Fruit fly (Drosophila melanogaster) whole organism, embryonic: ENCODE measurements around the gene CG33158.

ENCODE experiments used
- Bgb ChIP-seq: fragments of 200-800 bp; sonication (Bioruptor generic); IDR thresholded peaks from 2 replicates; pipeline ENCODE4 v1.3.6; 2022; ENCODE audit warnings: missing biosample characterization, missing genetic modification characterization; ENCODE audit not compliant: partially characterized antibody
- CG11456 ChIP-seq: fragments of 200-800 bp; sonication (Bioruptor generic); IDR thresholded peaks from 3 replicates; pipeline ENCODE4 v1.3.6; 2022; ENCODE audit warnings: missing biosample characterization, missing genetic modification characterization
- CG14050 ChIP-seq: fragments of 200-800 bp; sonication (Bioruptor generic); IDR thresholded peaks from 3 replicates; pipeline ENCODE4 v1.3.6; 2022; ENCODE audit warnings: missing biosample characterization, missing genetic modification characterization
- CG14710 ChIP-seq: fragments of 200-800 bp; sonication (Bioruptor generic); optimal IDR thresholded peaks from 3 replicates; lab custom pipeline; 2019; ENCODE audit warnings: missing biosample characterization, mild to moderate bottlenecking, missing genetic modification characterization, moderate library complexity
- CG1529 ChIP-seq: fragments of 200-800 bp; sonication (Bioruptor generic); optimal IDR thresholded peaks from 3 replicates; lab custom pipeline; 2018; ENCODE audit warnings: missing biosample characterization, missing genetic modification characterization
- CG15479 ChIP-seq: fragments of 200-800 bp; sonication (Bioruptor generic); optimal IDR thresholded peaks from 3 replicates; lab custom pipeline; 2019; ENCODE audit warnings: missing biosample characterization, mild to moderate bottlenecking, missing genetic modification characterization, moderate library complexity
- CG17186 ChIP-seq: fragments of 200-800 bp; sonication (Bioruptor generic); optimal IDR thresholded peaks from 3 replicates; lab custom pipeline; 2017; ENCODE audit warnings: missing biosample characterization, missing genetic modification reagents, missing genetic modification characterization
- CG17568 ChIP-seq: fragments of 200-800 bp; sonication (Bioruptor generic); optimal IDR thresholded peaks from 2 replicates; lab custom pipeline; 2018; ENCODE audit warnings: missing biosample characterization, mild to moderate bottlenecking, missing genetic modification characterization, moderate library complexity
- CG18011 ChIP-seq: fragments of 200-800 bp; sonication (Bioruptor generic); optimal IDR thresholded peaks from 2 replicates; lab custom pipeline; 2017; ENCODE audit warnings: missing biosample characterization, missing genetic modification characterization, mild to moderate bottlenecking, moderate library complexity, missing genotype
- CG31388 ChIP-seq: fragments of 200-800 bp; sonication (Bioruptor generic); optimal IDR thresholded peaks from 2 replicates; lab custom pipeline; 2016; ENCODE audit warnings: missing biosample characterization, missing genetic modification characterization
- CG43689 ChIP-seq: fragments of 200-800 bp; sonication (Bioruptor generic); IDR thresholded peaks from 2 replicates; pipeline ENCODE4 v1.3.6; 2022; ENCODE audit warnings: missing biosample characterization, missing genetic modification characterization
- CG4707 ChIP-seq: fragments of 200-800 bp; sonication (Bioruptor generic); optimal IDR thresholded peaks from 2 replicates; lab custom pipeline; 2018; ENCODE audit warnings: missing biosample characterization, mild to moderate bottlenecking, missing genetic modification characterization, moderate library complexity
- CG5180 ChIP-seq: fragments of 200-800 bp; sonication (Bioruptor generic); optimal IDR thresholded peaks from 3 replicates; lab custom pipeline; 2017; ENCODE audit warnings: missing biosample characterization, missing genetic modification characterization, mild to moderate bottlenecking, moderate library complexity, missing genetic modification reagents
- CG5245 ChIP-seq: fragments of 200-800 bp; sonication (Bioruptor generic); optimal IDR thresholded peaks from 3 replicates; lab custom pipeline; 2016; ENCODE audit warnings: missing biosample characterization, missing genetic modification characterization
- CG6689 ChIP-seq: fragments of 200-800 bp; sonication (Bioruptor generic); IDR thresholded peaks from 2 replicates; pipeline ENCODE4 v1.3.6; 2022; ENCODE audit warnings: missing biosample characterization, missing genetic modification characterization
- CG8281 ChIP-seq: fragments of 200-800 bp; sonication (Bioruptor generic); optimal IDR thresholded peaks from 2 replicates; lab custom pipeline; 2018; ENCODE audit warnings: missing biosample characterization, mild to moderate bottlenecking, missing genetic modification characterization, moderate library complexity
- CTCF ChIP-seq: fragments of 200-800 bp; sonication (Bioruptor generic); optimal IDR thresholded peaks from 2 replicates; lab custom pipeline; 2017; ENCODE audit warnings: missing biosample characterization, mild to moderate bottlenecking, missing genetic modification characterization, moderate library complexity
- Dip2 ChIP-seq: fragments of 200-800 bp; sonication (Bioruptor generic); IDR thresholded peaks from 2 replicates; pipeline ENCODE4 v1.3.6; 2022; ENCODE audit warnings: missing biosample characterization, missing genetic modification characterization
- Doc3 ChIP-seq: fragments of 200-800 bp; sonication (Bioruptor generic); IDR thresholded peaks from 3 replicates; pipeline ENCODE4 v1.3.6; 2022; ENCODE audit warnings: missing biosample characterization, missing genetic modification characterization; ENCODE audit not compliant: partially characterized antibody
- Eip74EF ChIP-seq, 2 experiments: fragments of 200-800 bp in 1 of 2; fragments of >200 bp in 1 of 2; sonication (Bioruptor generic) in 1 of 2; optimal IDR thresholded peaks; 2 replicates each; lab custom pipeline; 2017 to 2019; ENCODE audit warnings: missing biosample characterization in 2 of 2, missing genetic modification characterization in 2 of 2, mild to moderate bottlenecking in 1 of 2, moderate library complexity in 1 of 2
- Fer3 ChIP-seq: fragments of 200-800 bp; sonication (Bioruptor generic); optimal IDR thresholded peaks from 2 replicates; lab custom pipeline; 2018; ENCODE audit warnings: missing biosample characterization, mild to moderate bottlenecking, missing genetic modification characterization, moderate library complexity
- HLHmδ ChIP-seq: fragments of 200-800 bp; sonication (Bioruptor generic); optimal IDR thresholded peaks from 2 replicates; lab custom pipeline; 2018; ENCODE audit warnings: missing biosample characterization, mild to moderate bottlenecking, missing genetic modification characterization, moderate library complexity
- Hey ChIP-seq: fragments of 200-800 bp; sonication (Bioruptor generic); optimal IDR thresholded peaks from 3 replicates; lab custom pipeline; 2018; ENCODE audit warnings: missing biosample characterization, mild to moderate bottlenecking, missing genetic modification characterization
- Lpt ChIP-seq: fragments of >200 bp; optimal IDR thresholded peaks from 2 replicates; lab custom pipeline; 2018; ENCODE audit warnings: missing biosample characterization, missing genetic modification characterization
- MESR4 ChIP-seq: fragments of 200-800 bp; sonication (Bioruptor generic); optimal IDR thresholded peaks from 2 replicates; lab custom pipeline; 2018; ENCODE audit warnings: missing biosample characterization, mild to moderate bottlenecking, missing genetic modification characterization, moderate library complexity
- NK7.1 ChIP-seq: fragments of 200-800 bp; sonication (Bioruptor generic); optimal IDR thresholded peaks from 3 replicates; lab custom pipeline; 2016; ENCODE audit warnings: missing biosample characterization, missing genetic modification characterization
- Ptx1 ChIP-seq: fragments of 200-800 bp; sonication (Bioruptor generic); IDR thresholded peaks from 2 replicates; pipeline ENCODE4 v1.3.6; 2022; ENCODE audit warnings: missing biosample characterization, missing genetic modification characterization
- Sry-δ ChIP-seq: fragments of 200-800 bp; sonication (Bioruptor generic); optimal IDR thresholded peaks from 2 replicates; lab custom pipeline; 2016; ENCODE audit warnings: missing biosample characterization, missing genetic modification characterization
- TFAM ChIP-seq: fragments of 200-800 bp; sonication (Bioruptor generic); optimal IDR thresholded peaks from 2 replicates; lab custom pipeline; 2017; ENCODE audit warnings: missing biosample characterization, missing genetic modification characterization, inconsistent platforms
- Usf ChIP-seq: fragments of 200-800 bp; sonication (Bioruptor generic); optimal IDR thresholded peaks from 2 replicates; lab custom pipeline; 2017; ENCODE audit warnings: missing genotype, missing biosample characterization, missing genetic modification characterization
- Xbp1 ChIP-seq: fragments of 200-800 bp; sonication (Bioruptor generic); optimal IDR thresholded peaks from 3 replicates; lab custom pipeline; 2016; ENCODE audit warnings: missing biosample characterization, mild to moderate bottlenecking, missing genetic modification characterization
- YL-1 ChIP-seq: fragments of 200-800 bp; sonication (Bioruptor generic); optimal IDR thresholded peaks from 3 replicates; lab custom pipeline; 2017; ENCODE audit warnings: missing biosample characterization, mild to moderate bottlenecking, missing genetic modification characterization
- ase ChIP-seq: fragments of 200-800 bp; sonication (Bioruptor generic); IDR thresholded peaks from 3 replicates; pipeline ENCODE4 v1.3.6; 2022; ENCODE audit warnings: missing biosample characterization, missing genetic modification characterization
- dimm ChIP-seq: fragments of 200-800 bp; sonication (Bioruptor generic); IDR thresholded peaks from 2 replicates; pipeline ENCODE4 v1.3.6; 2022; ENCODE audit warnings: missing biosample characterization, missing genetic modification characterization
- disco-r ChIP-seq: fragments of 200-800 bp; sonication (Bioruptor generic); optimal IDR thresholded peaks from 2 replicates; lab custom pipeline; 2016; ENCODE audit warnings: missing biosample characterization, missing genetic modification characterization
- dysf ChIP-seq: fragments of 200-800 bp; sonication (Bioruptor generic); IDR thresholded peaks from 3 replicates; pipeline ENCODE4 v1.3.6; 2022; ENCODE audit warnings: missing biosample characterization, missing genetic modification characterization
- esg ChIP-seq: fragments of 200-800 bp; sonication (Bioruptor generic); conservative IDR thresholded peaks from 2 replicates; pipeline ENCODE4 v1.3.6; 2022; ENCODE audit warnings: missing biosample characterization, missing genetic modification characterization
- eve ChIP-seq, 2 experiments: fragments of >200 bp; optimal IDR thresholded peaks; 2 replicates each; lab custom pipeline; 2017; ENCODE audit warnings: missing biosample characterization in 2 of 2, missing genetic modification characterization in 2 of 2
- grn ChIP-seq: fragments of 200-800 bp; sonication (Bioruptor generic); optimal IDR thresholded peaks from 3 replicates; lab custom pipeline; 2017; ENCODE audit warnings: missing biosample characterization, missing genetic modification characterization
- gt ChIP-seq: fragments of 200-800 bp; sonication (Bioruptor generic); IDR thresholded peaks from 2 replicates; pipeline ENCODE4 v1.3.6; 2022; ENCODE audit warnings: missing biosample characterization, missing genetic modification characterization
- jumu ChIP-seq: fragments of 200-800 bp; sonication (Bioruptor generic); optimal IDR thresholded peaks from 3 replicates; lab custom pipeline; 2016; ENCODE audit warnings: missing biosample characterization, missing genetic modification characterization
- lmd ChIP-seq: fragments of 200-800 bp; sonication (Bioruptor generic); IDR thresholded peaks from 2 replicates; pipeline ENCODE4 v1.3.6; 2022; ENCODE audit warnings: missing biosample characterization, missing genetic modification characterization
- seq ChIP-seq: fragments of 200-800 bp; sonication (Bioruptor generic); IDR thresholded peaks from 2 replicates; pipeline ENCODE4 v1.3.6; 2022; ENCODE audit warnings: missing biosample characterization, missing genetic modification characterization
- sisA ChIP-seq: fragments of 200-800 bp; sonication (Bioruptor generic); IDR thresholded peaks from 2 replicates; pipeline ENCODE4 v1.3.6; 2022; ENCODE audit warnings: missing biosample characterization, missing genetic modification characterization
- sna ChIP-seq: fragments of 200-800 bp; sonication (Bioruptor generic); IDR thresholded peaks from 2 replicates; pipeline ENCODE4 v1.3.6; 2022; ENCODE audit warnings: missing biosample characterization, missing genetic modification characterization; ENCODE audit not compliant: partially characterized antibody
- tap ChIP-seq: fragments of 200-800 bp; optimal IDR thresholded peaks from 3 replicates; lab custom pipeline; 2019; ENCODE audit warnings: missing biosample characterization, mild to moderate bottlenecking, missing genetic modification characterization, moderate library complexity
- trem ChIP-seq: fragments of 200-800 bp; optimal IDR thresholded peaks from 3 replicates; lab custom pipeline; 2019; ENCODE audit warnings: missing biosample characterization, mild to moderate bottlenecking, missing genetic modification characterization, moderate library complexity
- twi ChIP-seq: fragments of 200-800 bp; optimal IDR thresholded peaks from 2 replicates; lab custom pipeline; 2019; ENCODE audit warnings: missing biosample characterization, mild to moderate bottlenecking, missing genetic modification characterization, moderate library complexity
- unc-4 ChIP-seq: fragments of 200-800 bp; sonication (Bioruptor generic); IDR thresholded peaks from 2 replicates; pipeline ENCODE4 v1.3.6; 2022; ENCODE audit warnings: missing biosample characterization, missing genetic modification characterization; ENCODE audit not compliant: partially characterized antibody
- zen ChIP-seq: fragments of 200-800 bp; sonication (Bioruptor generic); optimal IDR thresholded peaks from 3 replicates; lab custom pipeline; 2018; ENCODE audit warnings: missing biosample characterization, mild to moderate bottlenecking, missing genetic modification characterization, moderate library complexity

Gene CG33158

DNA sequence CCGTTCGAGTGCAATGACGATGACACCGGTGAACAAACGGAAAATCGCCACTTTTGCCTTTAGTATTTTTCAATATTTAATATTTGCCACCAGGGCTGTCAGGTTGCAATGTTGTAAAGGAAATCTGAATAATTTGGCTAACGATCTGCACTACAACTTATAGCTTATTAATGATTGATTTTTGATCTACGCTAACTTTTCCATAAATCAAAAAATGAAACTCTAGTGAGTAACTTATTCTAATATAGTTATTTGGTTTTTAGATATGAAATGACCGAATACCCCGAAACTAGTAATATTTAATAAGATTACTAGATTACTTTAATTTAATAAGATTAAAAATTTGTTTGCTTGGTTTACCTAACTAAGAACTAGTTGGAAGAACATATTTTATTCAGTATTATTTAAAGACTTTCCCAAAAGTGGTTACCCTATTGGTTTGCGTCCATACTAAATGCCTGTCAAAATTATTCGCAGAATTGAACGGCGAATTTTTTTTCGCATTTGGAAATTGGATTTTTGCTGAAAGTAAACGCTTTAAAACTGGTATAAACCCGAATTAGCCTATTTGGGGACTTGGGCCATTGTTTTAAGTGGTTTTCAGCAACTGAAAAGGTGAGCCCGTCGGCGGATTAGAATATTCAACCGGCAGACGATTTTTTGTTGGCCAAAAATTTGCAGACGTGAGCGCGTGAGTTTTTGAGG is 33.4 kb upstream of the CG33158 start, which contains the start of the genes Agpat3 and RAF2 (continued):
- TF ChIP-seq CG6689 (GFP tag; lab: Robert Waterston, UW) = peak; percentile 64
- no peak for TF ChIP-seq CG43689 (GFP tag; lab: Robert Waterston, UW)
- TF ChIP-seq seq (GFP tag; lab: Robert Waterston, UW) = no peak
- TF ChIP-seq CG5180 (GFP tag; lab: Kevin White, UChicago) = no peak
- TF ChIP-seq MESR4 = no peak
- TF ChIP-seq esg (GFP tag; lab: Robert Waterston, UW) = peak; percentile 57
- peak; percentile 30 for TF ChIP-seq Fer3 (tag; lab: Kevin White, UChicago)
- TF ChIP-seq Lpt (GFP tag; lab: Kevin White, UChicago) = no peak
- no peak for TF ChIP-seq Hey (tag; lab: Kevin White, UChicago)
- TF ChIP-seq ase (GFP tag; lab: Robert Waterston, UW) = no peak
- no peak for TF ChIP-seq Doc3
- no peak; the same call in 1 of the 2 replicates for TF ChIP-seq Ptx1 (GFP tag; lab: Robert Waterston, UW)
- TF ChIP-seq tap (tag; lab: Kevin White, UChicago) = peak; percentile 22
- no peak for TF ChIP-seq TFAM (GFP tag; lab: Kevin White, UChicago)
- TF ChIP-seq Bgb (GFP tag; lab: Robert Waterston, UW) = no peak
- TF ChIP-seq dimm (GFP tag; lab: Robert Waterston, UW) = no peak
- no peak for TF ChIP-seq CG18011 (GFP tag; lab: Kevin White, UChicago)
- TF ChIP-seq eve (GFP tag; optimal IDR thresholded peaks at IDR 0.05; lab: Kevin White, UChicago) = no peak
- TF ChIP-seq lmd (GFP tag; lab: Robert Waterston, UW) = peak; percentile 67
- TF ChIP-seq Usf (GFP tag; lab: Kevin White, UChicago) = no peak
- peak; percentile 12 for TF ChIP-seq Sry-δ (GFP tag; lab: Kevin White, UChicago)
- TF ChIP-seq CG4707 (GFP tag; lab: Kevin White, UChicago) = no peak
- TF ChIP-seq CG8281 = no peak
- no peak for TF ChIP-seq unc-4
- no peak for TF ChIP-seq disco-r (GFP tag; lab: Kevin White, UChicago)
- no peak for TF ChIP-seq CG31388 (GFP tag; lab: Kevin White, UChicago)
- no peak for TF ChIP-seq twi (tag; lab: Kevin White, UChicago)
- no peak for TF ChIP-seq grn (GFP tag; lab: Kevin White, UChicago)
- TF ChIP-seq CTCF (GFP tag; lab: Kevin White, UChicago) = no peak
- no peak for TF ChIP-seq sna
- no peak for TF ChIP-seq CG5245 (GFP tag; lab: Kevin White, UChicago)
- TF ChIP-seq Xbp1 (GFP tag; lab: Kevin White, UChicago) = peak; percentile 53
- TF ChIP-seq CG14050 (GFP tag; lab: Robert Waterston, UW) = no peak
- TF ChIP-seq CG15479 (GFP tag; lab: Kevin White, UChicago) = no peak
- TF ChIP-seq NK7.1 (GFP tag; lab: Kevin White, UChicago) = no peak
- TF ChIP-seq trem (tag; lab: Kevin White, UChicago) = no peak
- no peak for TF ChIP-seq YL-1 (GFP tag; lab: Kevin White, UChicago)
- TF ChIP-seq CG14710 = peak; percentile 76
- TF ChIP-seq sisA (GFP tag; lab: Robert Waterston, UW) = peak; percentile 51; the same call in 1 of the 2 replicates
- TF ChIP-seq CG11456 = no peak
- TF ChIP-seq gt (GFP tag; lab: Robert Waterston, UW) = no peak
- TF ChIP-seq zen (tag; lab: Kevin White, UChicago) = no peak
- no peak for TF ChIP-seq Dip2 (GFP tag; lab: Robert Waterston, UW)
- peak; percentile 56; the same call in 1 of the 3 replicates for TF ChIP-seq dysf
- TF ChIP-seq CG17568 (GFP tag; lab: Kevin White, UChicago) = no peak
- TF ChIP-seq Eip74EF (GFP tag; optimal IDR thresholded peaks at IDR 0.05; lab: Kevin White, UChicago) = no peak
- no peak for TF ChIP-seq jumu (GFP tag; lab: Kevin White, UChicago)
- no peak for TF ChIP-seq CG1529 (GFP tag; lab: Kevin White, UChicago)
- no peak for TF ChIP-seq HLHmδ (GFP tag; lab: Kevin White, UChicago)
- no peak for TF ChIP-seq CG17186 (GFP tag; lab: Kevin White, UChicago)
